Worm (Caenorhabditis elegans): ENCODE results near the gene K09C4.5.

Gene K09C4.5

DNA sequence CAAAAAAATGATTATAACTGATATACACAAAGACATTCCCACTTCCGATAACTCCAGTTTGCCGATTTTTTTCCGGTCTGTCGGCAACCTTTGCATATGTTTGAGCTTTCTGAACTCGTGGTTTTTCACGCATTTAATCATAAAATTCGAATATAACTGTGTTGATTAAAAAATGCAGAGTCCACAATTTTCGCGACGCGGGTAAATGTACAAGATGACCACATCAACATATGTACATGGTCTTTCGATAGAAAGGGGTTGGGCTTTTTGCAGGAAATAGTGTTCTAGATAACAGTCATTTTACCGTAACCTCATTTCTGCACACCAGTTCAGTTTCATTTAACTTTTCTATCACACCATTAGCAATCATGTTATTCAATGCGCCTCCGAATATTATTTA, at the start of gene K09C4.5:
Gene K09C4.5 (plus strand): TSS at position 326 of the 400 bp plus-strand sequence.
- no peak for TF ChIP-seq ceh-45 (GFP tag; IDR thresholded peaks at IDR 0.05)
- TF ChIP-seq pha-2 (tag; optimal IDR thresholded peaks at IDR 0.05) = no peak
- no peak for TF ChIP-seq fax-1 (tag; optimal IDR thresholded peaks at IDR 0.05)
- TF ChIP-seq F13H6.1 (tag; optimal IDR thresholded peaks at IDR 0.05) = no peak
- TF ChIP-seq ceh-2 (tag; optimal IDR thresholded peaks at IDR 0.05) = no peak
- TF ChIP-seq ets-4 (tag; optimal IDR thresholded peaks at IDR 0.05) = no peak
- no peak for TF ChIP-seq madf-2 (tag; optimal IDR thresholded peaks at IDR 0.05)

DNA sequence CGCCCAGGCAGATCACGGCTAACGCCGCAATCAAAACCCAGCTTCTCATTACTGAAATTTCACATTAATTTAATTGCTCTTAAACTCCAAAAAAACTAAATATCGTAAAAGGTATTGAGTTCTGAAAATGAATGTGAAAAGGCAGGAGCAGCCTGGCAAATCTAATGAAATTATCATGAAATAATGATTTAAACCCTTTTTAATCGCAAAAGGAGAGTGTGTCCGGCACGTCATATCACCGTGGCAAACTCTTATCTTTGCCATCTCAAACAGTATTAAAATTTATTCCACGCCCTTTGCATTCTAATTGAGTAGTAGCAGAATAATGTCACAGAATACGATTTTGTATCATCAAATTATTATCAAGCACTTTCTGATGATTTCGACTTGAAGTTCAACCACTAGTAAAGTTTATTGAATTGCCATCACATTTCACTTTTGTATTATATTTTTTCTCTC, 47.0 kb upstream of the K09C4.5 start, which contains the start of gene F28B4.3:
Gene F28B4.3 (minus strand): TSS at position 51 of the 459 bp plus-strand sequence.
- TF ChIP-seq ceh-19 (GFP tag; optimal IDR thresholded peaks at IDR 0.05) = no peak
- TF ChIP-seq nhr-11 (tag; optimal IDR thresholded peaks at IDR 0.05) = no peak
- TF ChIP-seq sdc-2 (tag; optimal IDR thresholded peaks at IDR 0.05) = no peak
- TF ChIP-seq ahr-1 (tag; optimal IDR thresholded peaks at IDR 0.05) = no peak
- no peak for TF ChIP-seq dmd-4 (tag; optimal IDR thresholded peaks at IDR 0.05; ENCODE audit: borderline replicate concordance)
- TF ChIP-seq ztf-16 (tag; optimal IDR thresholded peaks at IDR 0.05) = no peak
- no peak for TF ChIP-seq mec-3 (tag; optimal IDR thresholded peaks at IDR 0.05; ENCODE audit: borderline replicate concordance)
- no peak for TF ChIP-seq ets-4 (tag; optimal IDR thresholded peaks at IDR 0.05)
- no peak for TF ChIP-seq pax-1 (tag; optimal IDR thresholded peaks at IDR 0.05)
- TF ChIP-seq ceh-34 (tag; optimal IDR thresholded peaks at IDR 0.05) = no peak
- TF ChIP-seq fkh-10 (GFP tag; optimal IDR thresholded peaks at IDR 0.05) = no peak

DNA sequence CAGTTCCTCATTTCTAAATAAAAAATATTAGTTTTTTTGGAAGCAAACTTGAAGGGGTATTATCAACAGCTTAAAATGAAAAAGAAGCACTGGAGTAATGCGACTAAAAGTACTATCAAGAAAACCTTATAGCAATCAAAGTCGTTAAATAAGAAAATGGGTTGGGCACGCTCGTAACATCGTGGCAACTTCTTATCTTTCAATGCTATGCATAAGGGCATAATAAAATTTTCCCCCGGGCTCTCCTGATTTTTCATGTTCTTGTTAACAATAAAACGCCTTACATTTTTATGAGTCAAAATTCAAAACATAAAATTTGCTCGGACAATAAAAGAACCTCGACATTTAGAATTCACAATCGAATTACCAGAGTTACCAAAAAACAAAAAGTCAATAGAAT, 38.8 kb upstream of the K09C4.5 start, which contains the start of gene irg-7:
Gene irg-7 (minus strand): TSS at position 23 of the 400 bp plus-strand sequence.
- TF ChIP-seq ref-2 (tag; optimal IDR thresholded peaks at IDR 0.05) (no peak), ets-4 (tag; optimal IDR thresholded peaks at IDR 0.05) (no peak), tbx-2 (tag; optimal IDR thresholded peaks at IDR 0.05) (no peak)

DNA sequence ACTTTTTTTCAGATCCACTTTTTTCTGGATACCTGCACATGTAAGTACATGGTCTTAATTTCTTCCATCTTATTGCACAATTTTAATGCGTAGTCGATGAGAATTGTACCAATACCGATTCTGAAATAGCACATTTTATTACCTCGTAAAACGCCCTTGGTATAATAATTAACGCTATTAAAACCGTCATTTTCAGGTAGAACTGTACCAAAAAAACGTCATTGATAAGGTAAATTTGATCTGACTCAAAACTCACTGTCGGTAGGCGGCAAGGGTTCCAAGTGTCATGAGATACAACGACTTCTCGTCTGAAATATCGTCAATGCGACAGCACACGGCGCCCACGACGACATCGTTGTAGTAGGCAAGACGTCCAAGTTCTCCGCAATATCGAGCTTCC, 38.0 kb upstream of the K09C4.5 start:
- no peak for TF ChIP-seq pag-3 (tag; optimal IDR thresholded peaks at IDR 0.05; ENCODE audit: borderline replicate concordance)
- no peak for TF ChIP-seq pat-9 (tag; optimal IDR thresholded peaks at IDR 0.05)
- no peak for TF ChIP-seq ama-1 (optimal IDR thresholded peaks at IDR 0.05)
- TF ChIP-seq sox-2 (GFP tag; IDR thresholded peaks at IDR 0.05) = no peak
- TF ChIP-seq tbx-7 (tag; optimal IDR thresholded peaks at IDR 0.05) = no peak

DNA sequence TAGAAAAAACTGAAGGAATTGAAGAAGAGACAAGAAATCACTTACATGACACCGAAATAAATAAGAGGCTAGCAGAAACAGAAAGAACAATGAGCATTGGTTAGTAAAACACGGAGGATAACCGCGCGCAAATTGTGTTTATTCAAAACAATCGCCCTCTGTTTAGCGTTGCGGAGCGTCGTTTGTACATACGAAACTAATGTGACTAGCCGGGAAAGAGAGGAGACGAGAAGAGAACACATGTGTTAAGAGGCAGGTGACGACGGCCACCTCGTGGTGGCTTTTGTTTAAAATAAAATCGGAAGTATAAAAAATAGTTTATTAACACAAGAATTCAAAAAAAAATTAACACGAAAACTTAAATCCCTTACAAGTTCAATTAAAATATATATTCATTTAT, 36.6 kb upstream of the K09C4.5 start, which contains the start of gene F40F4.7:
Gene F40F4.7 (minus strand): TSS at position 122 of the 400 bp plus-strand sequence.
- peak; percentile 72 for TF ChIP-seq unc-42 (tag; optimal IDR thresholded peaks at IDR 0.05)
- TF ChIP-seq hlh-6 (tag; optimal IDR thresholded peaks at IDR 0.05) = no peak
- no peak for TF ChIP-seq pag-3 (tag; optimal IDR thresholded peaks at IDR 0.05; ENCODE audit: borderline replicate concordance)
- peak; percentile 61 for TF ChIP-seq unc-55 (GFP tag; optimal IDR thresholded peaks at IDR 0.05)
- TF ChIP-seq ceh-48 (tag; optimal IDR thresholded peaks at IDR 0.05) = no peak
- TF ChIP-seq ref-2 (tag; optimal IDR thresholded peaks at IDR 0.05) = no peak
- no peak for TF ChIP-seq Y22D7AL.16 (tag; optimal IDR thresholded peaks at IDR 0.05)
- peak; percentile 51 for TF ChIP-seq hlh-8 (tag; optimal IDR thresholded peaks at IDR 0.05)
- peak; percentile 57 for TF ChIP-seq tbx-2 (tag; optimal IDR thresholded peaks at IDR 0.05)
- TF ChIP-seq nfya-1 (tag; optimal IDR thresholded peaks at IDR 0.05) = peak; percentile 54
- no peak for TF ChIP-seq pros-1 (tag; optimal IDR thresholded peaks at IDR 0.05)
- no peak for TF ChIP-seq ceh-9 (tag; optimal IDR thresholded peaks at IDR 0.05)
- TF ChIP-seq ceh-18 (tag; optimal IDR thresholded peaks at IDR 0.05) = peak; percentile 12
- TF ChIP-seq C38D4.7 (GFP tag; optimal IDR thresholded peaks at IDR 0.05) = no peak
- peak; percentile 91 for TF ChIP-seq hlh-30 (tag; optimal IDR thresholded peaks at IDR 0.05; ENCODE audit: insufficient read depth)
- peak; percentile 18 for TF ChIP-seq ceh-34 (tag; optimal IDR thresholded peaks at IDR 0.05)
- peak; percentile 7 for TF ChIP-seq sdc-2 (tag; optimal IDR thresholded peaks at IDR 0.05)
- TF ChIP-seq fkh-6 (tag; optimal IDR thresholded peaks at IDR 0.05) = no peak
- peak; percentile 41 for TF ChIP-seq ceh-31 (tag; optimal IDR thresholded peaks at IDR 0.05)
- no peak for TF ChIP-seq pqm-1 (tag; optimal IDR thresholded peaks at IDR 0.05)
- no peak for TF ChIP-seq fkh-10 (GFP tag; optimal IDR thresholded peaks at IDR 0.05)
- peak; percentile 29 for TF ChIP-seq rnt-1 (tag; optimal IDR thresholded peaks at IDR 0.05)
- TF ChIP-seq ahr-1 (tag; optimal IDR thresholded peaks at IDR 0.05) = no peak
- no peak for TF ChIP-seq ttx-3 (tag; optimal IDR thresholded peaks at IDR 0.05)

Measured in whole organism, late embryonic.